Fruit fly (Drosophila melanogaster) S2 (cell line): Measurements from ENCODE around the gene Obp99d.

Experiments
- CG8478 ChIP-seq: fragments of >200 bp; optimal IDR thresholded peaks from 2 replicates; lab custom pipeline; 2018
- CTCF ChIP-seq, 2 experiments: fragments of >200 bp; optimal IDR thresholded peaks; 2 replicates each; lab custom pipeline; 2018

dm6 chr3R:29681241-29681640, 33.1 kb upstream of the Obp99d start:
- TF ChIP-seq CG8478 (lab: Kevin White, UChicago), result no peak
- no peak for TF ChIP-seq CTCF (optimal IDR thresholded peaks at IDR 0.05; lab: Kevin White, UChicago)
